Worm (Caenorhabditis elegans): ENCODE results near the gene nlp-5.

DNA sequence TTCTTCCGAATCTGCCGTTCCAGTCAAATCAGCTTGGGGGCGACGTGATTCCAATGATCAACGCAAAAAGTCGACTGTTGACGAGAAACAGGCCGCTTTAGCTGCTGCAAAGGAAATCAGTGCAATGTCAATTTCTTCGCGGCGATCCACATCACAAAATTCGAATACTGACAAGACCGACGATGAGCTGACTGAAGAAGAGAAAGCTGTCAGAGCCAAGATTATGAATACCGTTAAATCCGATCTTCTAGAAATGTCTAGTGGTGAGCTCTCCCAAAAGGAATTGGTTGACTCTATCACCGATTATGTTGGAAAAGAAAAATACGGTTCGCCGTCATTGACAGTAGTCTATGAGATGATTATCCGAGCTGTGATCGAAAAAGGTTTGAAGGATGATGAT, 18.0 kb upstream of the nlp-5 start:
- no peak for TF ChIP-seq ama-1 (optimal IDR thresholded peaks at IDR 0.05)
- no peak for TF ChIP-seq nfya-1 (tag; optimal IDR thresholded peaks at IDR 0.05)
- TF ChIP-seq npax-4 (tag; optimal IDR thresholded peaks at IDR 0.05), result no peak
- TF ChIP-seq pha-4 (tag; optimal IDR thresholded peaks at IDR 0.05), result no peak
- TF ChIP-seq ceh-14 (tag; optimal IDR thresholded peaks at IDR 0.05), result no peak
- TF ChIP-seq elt-2 (tag; optimal IDR thresholded peaks at IDR 0.05), result no peak
- no peak for TF ChIP-seq madf-2 (tag; optimal IDR thresholded peaks at IDR 0.05)
- TF ChIP-seq ceh-6 (GFP tag; optimal IDR thresholded peaks at IDR 0.05), result no peak

All from whole organism, late embryonic.